Fruit fly (Drosophila melanogaster): ENCODE results near the gene CG1677.

dm6 chrX:7318464-7318863, 87.1 kb downstream of the CG1677 start:
- TF ChIP-seq h (optimal IDR thresholded peaks at IDR 0.05) (no peak), Sin3A (optimal IDR thresholded peaks at IDR 0.05) (no peak), insv (optimal IDR thresholded peaks at IDR 0.05) (no peak), psq (optimal IDR thresholded peaks at IDR 0.05) (no peak), Myc (optimal IDR thresholded peaks at IDR 0.05) (no peak), ttk (optimal IDR thresholded peaks at IDR 0.05) (no peak)

Measured in Kc167 (cell line).